Worm (Caenorhabditis elegans): ENCODE results near the gene Y22D7AL.1.

DNA sequence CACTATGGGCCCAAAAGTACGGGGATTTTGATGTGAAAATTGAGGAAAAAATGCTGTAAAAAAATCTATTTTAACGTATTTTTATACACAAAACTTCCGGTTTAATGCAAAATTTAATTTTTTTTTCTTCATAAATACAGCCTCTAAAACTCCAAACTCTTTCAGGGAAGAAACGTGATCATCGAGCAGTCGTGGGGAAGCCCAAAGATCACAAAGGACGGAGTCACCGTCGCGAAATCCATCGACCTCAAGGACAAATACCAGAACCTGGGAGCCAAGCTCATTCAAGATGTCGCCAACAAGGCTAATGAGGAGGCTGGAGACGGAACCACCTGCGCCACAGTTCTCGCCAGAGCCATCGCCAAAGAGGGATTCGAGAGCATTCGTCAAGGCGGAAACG is 32.4 kb upstream of the Y22D7AL.1 start:
- TF ChIP-seq W03F9.2 (tag; optimal IDR thresholded peaks at IDR 0.05) (no peak), dao-5 (tag; optimal IDR thresholded peaks at IDR 0.05) (no peak)
